Fruit fly (Drosophila melanogaster): ENCODE data around the gene mei-217.

The mei-217 gene

dm6 chrX:17187495-17187894, 44.7 kb upstream of the mei-217 start (continued):
- TF ChIP-seq CG1603 (tag; optimal IDR thresholded peaks at IDR 0.05) (no peak), CG18262 (tag; optimal IDR thresholded peaks at IDR 0.05) (peak; percentile 17), Sox100B (GFP tag; optimal IDR thresholded peaks at IDR 0.05) (no peak), CG14441 (GFP tag; IDR thresholded peaks at IDR 0.05) (0 out of 2 replicates have a peak, but pooled peaks have one; percentile 13), CG8478 (optimal IDR thresholded peaks at IDR 0.05) (no peak), CG10366 (GFP tag; IDR thresholded peaks at IDR 0.05) (no peak), CG7372 (GFP tag; IDR thresholded peaks at IDR 0.05) (no peak), sr (GFP tag; IDR thresholded peaks at IDR 0.05) (no peak), Rx (GFP tag; IDR thresholded peaks at IDR 0.05) (no peak), ewg (GFP tag; optimal IDR thresholded peaks at IDR 0.05) (no peak), gsb-n (tag; optimal IDR thresholded peaks at IDR 0.05) (no peak), Bgb (GFP tag; IDR thresholded peaks at IDR 0.05; ENCODE audit: partially characterized antibody) (no peak), CG2678 (tag; optimal IDR thresholded peaks at IDR 0.05) (no peak), CG7786 (GFP tag; optimal IDR thresholded peaks at IDR 0.05) (no peak), lbe (GFP tag; optimal IDR thresholded peaks at IDR 0.05) (no peak), insv (GFP tag; optimal IDR thresholded peaks at IDR 0.05) (no peak), klu (GFP tag; IDR thresholded peaks at IDR 0.05) (no peak), Poxn (GFP tag; IDR thresholded peaks at IDR 0.05) (no peak), CG10274 (GFP tag; optimal IDR thresholded peaks at IDR 0.05) (no peak), CG10979 (tag; optimal IDR thresholded peaks at IDR 0.05) (no peak), Xrp1 (GFP tag; IDR thresholded peaks at IDR 0.05) (peak; percentile 50; the same call in 1 of the 2 replicates), nau (GFP tag; optimal IDR thresholded peaks at IDR 0.05) (no peak), wek (GFP tag; optimal IDR thresholded peaks at IDR 0.05) (no peak), Nf-YB (GFP tag; optimal IDR thresholded peaks at IDR 0.05) (no peak), dmrt99B (tag; optimal IDR thresholded peaks at IDR 0.05) (peak; percentile 31), twi (tag; optimal IDR thresholded peaks at IDR 0.05) (no peak), knrl (GFP tag; IDR thresholded peaks at IDR 0.05; ENCODE audit: partially characterized antibody) (no peak), H15 (GFP tag; IDR thresholded peaks at IDR 0.05) (no peak), sim (GFP tag; IDR thresholded peaks at IDR 0.05) (no peak), Ada2b (GFP tag; IDR thresholded peaks at IDR 0.05) (0 out of 2 replicates have a peak, but pooled peaks have one; percentile 14), bsh (GFP tag; optimal IDR thresholded peaks at IDR 0.05) (peak in 1 of 2 experiments; percentile 42), Hr51 (GFP tag; optimal IDR thresholded peaks at IDR 0.05) (peak in 1 of 2 experiments; percentile 50), CG11695 (GFP tag; IDR thresholded peaks at IDR 0.05) (0 out of 3 replicates have a peak, but pooled peaks have one; percentile 40), CG31441 (GFP tag; IDR thresholded peaks at IDR 0.05) (peak; percentile 35; the same call in 1 of the 2 replicates), H2.0 (GFP tag; IDR thresholded peaks at IDR 0.05) (no peak), nerfin-1 (tag; optimal IDR thresholded peaks at IDR 0.05) (no peak), Lim3 (GFP tag; IDR thresholded peaks at IDR 0.05) (no peak), cg (GFP tag; optimal IDR thresholded peaks at IDR 0.05) (no peak), CG8281 (tag; optimal IDR thresholded peaks at IDR 0.05) (no peak), CG8388 (GFP tag; optimal IDR thresholded peaks at IDR 0.05) (peak; percentile 11), CG11456 (GFP tag; IDR thresholded peaks at IDR 0.05) (no peak), CG11504 (tag; optimal IDR thresholded peaks at IDR 0.05) (no peak), CG8089 (GFP tag; optimal IDR thresholded peaks at IDR 0.05) (no peak), hbn (GFP tag; IDR thresholded peaks at IDR 0.05; ENCODE audit: partially characterized antibody) (no peak), CG11560 (tag; IDR thresholded peaks at IDR 0.05) (no peak), CG15269 (tag; optimal IDR thresholded peaks at IDR 0.05) (peak; percentile 14), CG30020 (tag; optimal IDR thresholded peaks at IDR 0.05) (no peak), caup (GFP tag; optimal IDR thresholded peaks at IDR 0.05; ENCODE audit: severe bottlenecking) (no peak), CG9876 (GFP tag; optimal IDR thresholded peaks at IDR 0.05) (no peak), CG4424 (GFP tag; optimal IDR thresholded peaks at IDR 0.05) (peak; percentile 15), amos (GFP tag; IDR thresholded peaks at IDR 0.05; ENCODE audit: partially characterized antibody) (no peak)
